Worm (Caenorhabditis elegans): ENCODE data around the gene btb-4.
"Not testable (repeated sequence)": the region's sequence is repeated elsewhere in the genome, so short reads cannot be mapped to it uniquely, and the experiment has no call there.

The btb-4 gene

ce11 chrII:2039288-2039687 is 7.2 kb downstream of the btb-4 start, which contains the start of gene bath-19:
TSS of gene bath-19 (minus strand) at chrII:2039388.
- TF ChIP-seq unc-62 (GFP tag; optimal IDR thresholded peaks at IDR 0.05) = no peak

DNA sequence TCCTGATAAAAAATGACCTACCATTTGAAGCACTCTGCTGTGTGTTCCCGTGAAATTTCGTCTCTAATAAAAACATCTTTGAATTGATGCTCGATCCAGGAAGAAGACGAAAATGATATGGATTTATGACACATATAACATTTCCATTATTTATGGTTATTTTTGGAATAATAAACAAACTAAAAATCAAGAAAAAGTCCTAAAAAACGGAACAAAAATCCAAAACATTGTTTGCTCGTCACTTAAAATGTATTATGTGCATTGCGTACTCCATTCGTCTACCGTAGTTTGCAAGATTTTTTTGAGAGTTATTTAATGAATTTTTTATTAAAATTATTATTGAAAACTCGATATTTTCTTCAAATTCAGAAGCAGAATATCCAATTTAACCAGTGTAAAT is 10.3 kb downstream of the btb-4 start, which contains the start of gene bath-20:
Gene bath-20, minus strand, starts transcription at position 101 of the 400 bp plus-strand sequence.
- no peak for TF ChIP-seq unc-62 (GFP tag; optimal IDR thresholded peaks at IDR 0.05)

ce11 chrII:2045505-2045904 is 13.4 kb downstream of the btb-4 start, which contains the start of gene bath-24:
TSS of gene bath-24 (minus strand) at chrII:2045605.
- no peak for TF ChIP-seq unc-62 (GFP tag; optimal IDR thresholded peaks at IDR 0.05)

DNA sequence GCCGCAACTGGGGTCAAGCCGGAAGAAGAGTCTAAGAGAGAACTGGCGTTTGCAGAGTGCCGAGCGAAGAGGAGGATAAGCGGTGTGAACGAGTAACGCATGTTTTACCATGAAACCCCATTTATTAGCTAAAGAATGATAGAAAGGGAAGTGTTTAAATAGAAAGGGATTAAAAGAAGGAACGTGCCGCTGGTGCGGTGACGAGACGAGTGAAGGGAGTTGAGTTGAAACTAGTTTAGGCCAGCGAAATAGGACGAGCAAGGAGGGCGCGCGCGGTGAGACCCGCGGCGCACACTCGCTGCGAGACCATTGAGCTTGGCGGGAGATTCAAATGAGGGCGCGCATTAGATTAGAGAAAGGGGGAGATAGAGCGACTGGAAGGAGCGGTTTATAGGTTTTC is 14.4 kb downstream of the btb-4 start, which contains the start of gene math-1:
Gene math-1, minus strand, starts transcription at position 101 of the 400 bp plus-strand sequence.
- TF ChIP-seq unc-62 (GFP tag; optimal IDR thresholded peaks at IDR 0.05) = not testable (repeated sequence)

DNA sequence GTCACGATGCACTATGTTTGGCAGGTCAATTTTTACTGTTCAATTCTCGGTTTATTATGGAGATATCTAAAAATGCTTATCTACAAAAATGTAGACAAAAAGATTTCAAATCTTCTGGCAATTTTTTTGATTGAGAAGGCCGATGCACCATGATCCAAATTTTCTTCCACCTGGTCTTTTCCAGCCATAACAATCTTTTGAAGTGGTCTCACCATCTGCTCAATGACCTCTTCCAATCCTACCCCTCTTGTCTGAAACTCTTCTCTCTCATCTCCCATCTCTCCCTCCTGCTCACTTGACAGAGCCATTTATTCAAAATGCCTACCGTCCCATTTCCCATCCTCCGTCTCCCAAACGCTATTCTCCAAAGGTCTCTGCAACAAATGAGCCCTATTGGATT is 19.3 kb downstream of the btb-4 start, which contains the start of gene fbxb-35:
Gene fbxb-35, plus strand, starts transcription at position 301 of the 400 bp plus-strand sequence.
- no peak for TF ChIP-seq unc-62 (GFP tag; optimal IDR thresholded peaks at IDR 0.05)

ce11 chrII:2058985-2059384 is 26.9 kb downstream of the btb-4 start, which contains the start of gene F07E5.5:
TSS of gene F07E5.5 (minus strand) at chrII:2059070.
- no peak for TF ChIP-seq unc-62 (GFP tag; optimal IDR thresholded peaks at IDR 0.05)

DNA sequence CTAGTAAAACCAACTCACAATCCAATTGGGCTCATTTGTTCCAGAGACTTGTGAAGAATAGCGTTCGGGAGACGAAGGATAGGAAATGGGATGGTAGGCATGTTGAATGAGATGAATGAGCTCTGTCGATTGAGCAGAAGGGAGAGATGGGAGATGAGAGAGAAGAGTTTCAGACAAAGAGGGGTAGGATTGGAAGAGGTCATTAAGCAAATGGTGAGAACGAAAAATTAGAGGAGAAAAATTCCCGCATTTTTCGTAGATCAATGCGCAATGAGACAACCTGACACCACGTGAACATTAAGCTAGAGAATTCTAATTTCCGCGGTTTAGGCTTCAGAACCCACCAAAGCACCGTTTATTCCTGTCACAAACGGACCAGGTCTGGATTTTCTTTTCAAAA is 31.9 kb downstream of the btb-4 start, which contains the start of gene F07E5.13:
Gene F07E5.13, minus strand, starts transcription at position 101 of the 400 bp plus-strand sequence.
- TF ChIP-seq unc-62 (GFP tag; optimal IDR thresholded peaks at IDR 0.05) = no peak

DNA sequence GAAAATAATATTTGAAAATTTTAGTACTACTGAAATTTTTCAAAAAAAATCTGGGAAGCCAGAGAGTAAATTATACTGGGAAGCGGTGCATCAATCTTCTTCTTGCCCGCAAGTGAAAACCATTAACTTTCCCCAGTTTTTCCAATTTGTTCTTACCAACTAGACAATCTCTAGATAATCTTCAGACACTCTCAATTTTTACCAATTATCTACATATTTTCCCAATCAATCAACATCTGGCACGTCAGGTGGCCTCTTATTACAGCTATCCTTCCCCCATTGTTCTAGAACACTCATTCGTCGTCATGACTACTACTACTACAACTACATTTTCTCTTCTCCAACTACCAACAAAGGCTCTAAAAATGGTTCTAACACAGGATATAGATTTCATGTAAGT is 32.4 kb downstream of the btb-4 start, which contains the start of gene fbxb-6:
Gene fbxb-6, plus strand, starts transcription at position 301 of the 400 bp plus-strand sequence.
- no peak for TF ChIP-seq unc-62 (GFP tag; optimal IDR thresholded peaks at IDR 0.05)

DNA sequence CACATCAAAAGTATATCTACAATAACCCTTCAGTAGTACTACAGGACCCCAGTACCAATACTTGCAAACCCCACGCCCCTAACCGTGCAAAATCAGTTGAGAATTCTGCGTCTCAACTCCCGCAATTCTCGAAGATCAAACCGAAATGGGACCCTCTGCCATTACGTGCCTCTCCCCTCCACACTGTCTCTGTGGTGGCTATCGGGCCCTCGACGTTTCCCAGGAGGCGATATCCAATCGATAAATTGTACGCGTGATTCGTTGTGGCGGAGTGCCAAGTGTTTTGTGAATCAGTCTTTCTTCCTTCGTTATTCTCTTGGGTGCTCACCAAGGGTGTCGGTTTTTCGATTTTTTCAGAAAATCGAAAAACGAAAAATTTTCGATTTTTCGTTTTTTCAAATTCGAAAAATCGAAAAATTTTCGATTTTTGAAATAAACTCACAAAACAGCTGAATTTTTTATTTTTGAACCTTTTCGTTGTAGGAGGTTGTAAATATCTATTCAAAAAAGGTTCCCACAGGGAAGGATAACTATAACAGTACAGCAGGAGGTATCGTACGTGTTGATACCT is 35.4 kb downstream of the btb-4 start, which contains the start of gene F07E5.12:
Gene F07E5.12, plus strand, starts transcription at position 521 of the 571 bp plus-strand sequence.
- TF ChIP-seq unc-62 (GFP tag; optimal IDR thresholded peaks at IDR 0.05) = not testable (repeated sequence)

DNA sequence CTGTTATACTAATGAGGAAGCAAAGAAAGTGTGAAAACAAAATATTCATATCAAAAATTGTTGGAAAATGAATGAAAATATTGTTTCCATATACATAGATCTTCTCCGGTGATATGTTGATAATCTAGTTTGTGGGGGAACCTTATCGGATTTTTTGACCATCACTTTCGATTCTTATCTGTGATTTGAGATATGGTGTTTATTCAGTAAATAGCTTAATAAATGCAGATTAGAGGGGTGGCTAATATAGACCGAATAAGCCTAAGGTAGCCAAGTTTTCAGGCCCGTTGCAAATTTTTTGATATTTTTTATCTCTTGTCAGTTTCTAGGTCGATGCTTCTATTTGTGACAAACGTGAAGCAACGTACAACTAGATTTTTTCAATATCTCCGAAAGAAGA is 39.3 kb downstream of the btb-4 start, which contains the start of gene F07E5.7:
Gene F07E5.7, minus strand, starts transcription at position 101 of the 400 bp plus-strand sequence.
- TF ChIP-seq unc-62 (GFP tag; optimal IDR thresholded peaks at IDR 0.05) = no peak

- TF ChIP-seq unc-62 (GFP tag; optimal IDR thresholded peaks at IDR 0.05) = no peak
Observed at ce11 chrII:2075513-2075912, 43.4 kb downstream of the btb-4 start, which contains the start of gene F07E5.8. TSS of gene F07E5.8 (minus strand) at chrII:2075613.

DNA sequence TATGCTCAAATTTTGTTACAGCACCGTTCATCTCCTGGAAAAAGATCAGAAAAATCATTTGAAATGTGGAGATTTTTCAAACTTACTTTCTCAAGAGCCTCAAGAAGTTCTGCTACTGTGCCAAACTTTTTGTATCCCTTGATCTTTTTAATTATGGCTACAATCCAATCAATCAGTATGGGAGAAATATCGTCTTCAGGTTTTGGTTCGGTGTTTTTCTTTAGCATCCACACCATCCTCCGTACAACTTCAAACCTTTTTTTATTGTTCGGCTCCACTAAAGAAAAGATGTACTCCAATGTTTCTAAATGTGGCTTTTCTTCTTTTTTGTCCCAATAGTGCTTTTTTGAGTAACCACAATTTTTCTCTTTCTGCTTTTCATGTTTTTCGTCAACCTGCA is 44.4 kb downstream of the btb-4 start:
- no peak for TF ChIP-seq unc-62 (GFP tag; optimal IDR thresholded peaks at IDR 0.05)

ce11 chrII:2080425-2080824 is 48.3 kb downstream of the btb-4 start, which contains the start of gene F07E5.9:
TSS of gene F07E5.9 (minus strand) at chrII:2080525.
- TF ChIP-seq unc-62 (GFP tag; optimal IDR thresholded peaks at IDR 0.05) = no peak

DNA sequence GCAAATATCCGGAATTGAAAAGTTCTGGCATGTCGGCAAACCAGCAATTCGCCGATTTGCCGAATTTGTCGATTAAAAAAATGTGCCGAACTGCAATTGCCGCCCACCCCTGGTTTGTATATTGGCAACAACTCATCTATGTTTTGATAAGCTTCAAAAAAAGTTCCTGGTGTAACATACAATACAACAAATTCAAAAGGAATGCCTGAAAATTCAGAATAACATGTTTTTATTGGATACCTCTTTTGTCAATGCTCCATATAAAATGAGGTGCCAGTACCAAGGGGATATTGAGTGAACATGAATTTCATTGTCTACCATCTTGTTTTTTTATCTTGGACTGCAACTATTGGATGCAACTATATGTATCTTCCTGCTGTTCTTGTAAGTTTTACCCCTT is 49.1 kb downstream of the btb-4 start, which contains the start of gene T16A1.4:
Gene T16A1.4, plus strand, starts transcription at position 301 of the 400 bp plus-strand sequence.
- no peak for TF ChIP-seq unc-62 (GFP tag; optimal IDR thresholded peaks at IDR 0.05)

Data from whole organism, dauer.